Worm (Caenorhabditis elegans) whole organism, dauer: ENCODE results near the gene oac-58.
"Not testable (repeated sequence)": the region's sequence is repeated elsewhere in the genome, so short reads cannot be mapped to it uniquely, and the experiment has no call there.

ENCODE experiments used
- unc-62 ChIP-seq: sonication (generic microtip); optimal IDR thresholded peaks from 2 replicates; lab custom pipeline; 2017; ENCODE audit warnings: missing biosample characterization, missing genetic modification reagents, missing genetic modification characterization

Gene oac-58

DNA sequence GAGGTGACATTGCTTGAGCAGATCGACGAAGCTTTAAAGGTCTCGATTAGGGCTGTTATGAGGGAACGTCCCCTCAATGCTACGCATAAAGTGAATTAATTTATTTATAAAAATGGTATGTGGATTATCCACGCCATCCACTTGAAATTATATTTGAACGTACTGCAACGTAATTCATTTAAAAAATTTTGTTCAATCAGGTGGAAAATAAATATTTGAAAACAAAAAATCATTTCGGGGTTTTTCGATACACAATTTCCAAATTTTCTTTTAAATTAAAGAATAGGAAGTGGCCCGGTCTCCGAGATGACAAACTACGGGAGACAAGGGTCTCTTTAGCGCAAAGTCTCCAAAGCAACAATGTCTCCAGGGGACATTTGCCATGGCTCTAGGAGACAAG lies at the start of gene oac-58:
Gene oac-58, minus strand, starts transcription at position 101 of the 400 bp plus-strand sequence.
- TF ChIP-seq unc-62 (GFP tag; lab: Kevin White, UChicago): no peak

DNA sequence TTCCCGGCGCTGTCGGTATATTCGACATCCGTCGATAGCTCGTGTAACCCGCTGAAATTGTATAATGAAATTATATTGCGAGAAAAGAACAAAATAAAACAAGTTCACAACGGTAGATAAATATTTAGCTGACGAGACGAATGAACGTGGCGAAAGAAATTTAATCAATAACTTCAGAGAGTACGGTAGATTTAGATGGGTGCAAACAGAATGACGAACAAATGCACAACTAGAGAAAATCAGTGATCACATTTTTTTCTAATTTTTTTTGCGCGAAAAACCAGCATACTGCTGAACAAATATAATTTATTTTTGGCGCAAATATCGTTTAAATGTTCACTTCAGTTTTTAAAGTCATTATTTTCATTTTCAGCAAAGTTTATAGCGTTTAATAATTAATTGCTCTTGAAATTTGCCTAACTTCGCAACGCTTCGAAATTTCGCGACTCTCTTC lies 49.3 kb upstream of the oac-58 start, which contains the start of gene sec-24.2:
Gene sec-24.2, minus strand, starts transcription at position 51 of the 454 bp plus-strand sequence.
- no peak for TF ChIP-seq unc-62 (GFP tag; lab: Kevin White, UChicago)

ce11 chrIV:12359979-12360378 lies 48.5 kb upstream of the oac-58 start:
- no peak for TF ChIP-seq unc-62 (GFP tag; lab: Kevin White, UChicago)

- no peak for TF ChIP-seq unc-62 (GFP tag; lab: Kevin White, UChicago)
These were observed 38.7 kb upstream of the oac-58 start for ce11 chrIV:12350235-12350634.

- no peak for TF ChIP-seq unc-62 (GFP tag; lab: Kevin White, UChicago)
These were observed 38.1 kb upstream of the oac-58 start, which contains the start of gene best-22 for ce11 chrIV:12349639-12350038. Gene best-22, plus strand, starts transcription at chrIV:12349939.

ce11 chrIV:12340885-12341284 lies 29.4 kb upstream of the oac-58 start:
- no peak for TF ChIP-seq unc-62 (GFP tag; lab: Kevin White, UChicago)

ce11 chrIV:12336893-12337627 lies 25.6 kb upstream of the oac-58 start, which contains the start of the genes F19B6.10 and wht-5:
Gene F19B6.10, plus strand, starts transcription at chrIV:12337193.
Gene wht-5, plus strand, starts transcription at chrIV:12337577.
- no peak for TF ChIP-seq unc-62 (GFP tag; lab: Kevin White, UChicago)

ce11 chrIV:12335798-12336197 lies 24.3 kb upstream of the oac-58 start, which contains the start of gene F19B6.1:
Gene F19B6.1, minus strand, starts transcription at chrIV:12336075.
- no peak for TF ChIP-seq unc-62 (GFP tag; lab: Kevin White, UChicago)

DNA sequence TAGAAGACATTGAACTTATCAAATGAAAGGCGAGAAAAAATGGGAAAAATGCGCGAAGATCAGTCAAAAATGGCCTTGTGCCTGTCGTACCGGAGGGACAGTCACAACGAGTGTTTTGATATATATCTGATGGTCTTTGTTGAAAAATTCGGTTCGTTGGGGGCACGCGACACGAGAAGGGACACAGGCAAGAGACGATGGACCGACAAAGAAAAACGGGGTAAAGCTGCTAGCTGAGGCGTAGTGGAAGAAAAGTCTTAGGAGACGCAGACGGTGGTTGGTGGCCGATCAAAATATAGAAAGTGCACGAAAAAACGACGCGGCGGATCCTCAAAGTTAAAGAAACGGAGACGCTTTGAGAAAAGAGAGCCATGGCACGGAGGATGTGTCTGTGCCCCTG lies 23.8 kb upstream of the oac-58 start:
- no peak for TF ChIP-seq unc-62 (GFP tag; lab: Kevin White, UChicago)

ce11 chrIV:12334708-12335107 lies 23.2 kb upstream of the oac-58 start:
- no peak for TF ChIP-seq unc-62 (GFP tag; lab: Kevin White, UChicago)

DNA sequence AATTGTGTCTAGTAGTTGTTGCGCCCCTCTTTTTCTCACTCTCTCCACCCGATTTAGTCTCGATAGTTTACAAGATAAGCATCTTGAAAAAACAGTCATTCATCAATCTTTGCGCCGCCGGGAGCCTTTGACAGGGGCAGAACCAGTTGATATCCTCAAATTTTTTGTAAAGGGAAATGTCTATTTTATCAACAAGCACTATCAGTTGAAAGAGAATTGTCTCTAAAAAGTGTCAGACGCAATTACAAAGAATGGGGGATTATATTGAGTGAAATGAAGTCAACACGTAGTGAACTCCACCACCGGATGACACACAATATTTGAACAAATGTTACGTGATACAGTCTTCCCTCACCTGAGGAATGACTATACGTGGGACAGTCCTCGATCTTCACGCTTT lies 22.6 kb upstream of the oac-58 start:
- no peak for TF ChIP-seq unc-62 (GFP tag; lab: Kevin White, UChicago)

DNA sequence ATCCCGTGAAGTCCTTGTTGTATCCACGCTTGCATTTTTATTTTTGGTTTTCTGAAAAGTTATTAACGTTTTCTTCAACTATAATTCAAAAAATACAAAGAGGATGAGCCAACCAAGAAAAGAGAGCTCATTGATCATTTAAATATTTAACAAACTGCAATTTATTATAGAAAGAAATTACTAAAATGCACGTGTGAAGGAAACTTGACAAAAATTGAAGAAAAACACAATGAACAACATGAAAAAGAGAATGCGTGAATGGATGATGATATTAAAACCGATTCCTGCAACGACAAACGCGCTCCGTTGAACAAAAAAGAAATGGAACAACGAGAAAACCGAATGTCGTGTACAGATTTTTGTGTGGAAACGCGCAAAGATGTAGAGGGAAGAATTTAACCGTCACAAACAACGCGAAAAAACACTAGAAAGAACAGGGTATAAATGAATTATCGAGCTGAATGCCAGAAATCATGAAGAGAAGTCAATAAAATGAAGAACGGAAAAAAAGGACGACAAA lies 19.4 kb upstream of the oac-58 start, which contains the start of gene ufd-1:
Gene ufd-1, minus strand, starts transcription at position 51 of the 520 bp plus-strand sequence.
- no peak for TF ChIP-seq unc-62 (GFP tag; lab: Kevin White, UChicago)

DNA sequence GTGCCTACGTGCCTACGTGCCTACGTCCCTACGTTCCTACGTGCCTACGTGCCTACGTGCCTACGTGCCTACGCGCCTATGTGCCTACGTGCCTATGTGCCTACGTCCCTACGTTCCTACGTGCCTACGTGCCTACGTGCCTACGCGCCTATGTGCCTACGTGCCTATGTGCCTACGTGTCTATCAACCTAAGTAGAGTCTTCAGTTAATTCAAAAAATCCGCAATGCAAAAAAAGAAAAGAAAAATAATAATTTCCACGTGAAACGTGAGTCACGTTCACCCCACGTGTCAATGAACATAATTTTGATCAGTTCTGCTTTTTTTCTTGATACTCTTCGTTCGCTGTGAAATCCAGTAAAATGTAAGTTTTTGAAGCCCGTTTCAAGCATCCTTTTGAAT lies 15.4 kb upstream of the oac-58 start, which contains the start of gene F19B6.3:
Gene F19B6.3, plus strand, starts transcription at position 301 of the 400 bp plus-strand sequence.
- not testable (repeated sequence) for TF ChIP-seq unc-62 (GFP tag; lab: Kevin White, UChicago)

ce11 chrIV:12307720-12308119 lies 3.8 kb downstream of the oac-58 start, which contains the start of gene oac-57:
Gene oac-57, minus strand, starts transcription at chrIV:12307820.
- no peak for TF ChIP-seq unc-62 (GFP tag; lab: Kevin White, UChicago)

DNA sequence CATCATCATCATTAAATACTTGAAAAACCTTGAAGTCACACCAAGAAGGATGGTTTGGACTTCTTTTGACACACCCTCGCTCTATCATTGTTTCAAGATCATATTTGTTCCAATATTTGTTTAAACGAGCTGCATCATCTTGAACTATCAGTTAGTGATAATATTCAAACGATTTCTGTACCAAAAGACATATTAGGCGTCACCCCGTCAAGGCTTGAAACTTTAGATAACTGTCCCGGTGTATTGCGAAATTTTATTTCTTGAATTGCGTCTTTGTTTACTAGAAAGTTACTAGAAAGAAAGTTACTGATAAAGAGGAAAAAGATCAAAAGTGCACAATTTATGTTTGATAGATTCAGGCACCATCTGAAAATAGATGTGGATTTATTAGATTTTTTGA lies 5.5 kb downstream of the oac-58 start:
- no peak for TF ChIP-seq unc-62 (GFP tag; lab: Kevin White, UChicago)

ce11 chrIV:12304750-12305149 lies 6.7 kb downstream of the oac-58 start:
- no peak for TF ChIP-seq unc-62 (GFP tag; lab: Kevin White, UChicago)
